Worm (Caenorhabditis elegans) whole organism, L4 larva: ENCODE data around the gene F46E10.18.
A peak's percentile ranks its signal among the peaks of the same experiment; 100 is the strongest.

ENCODE experiments used
- F10B5.3 ChIP-seq: sonication (generic microtip); optimal IDR thresholded peaks from 2 replicates; lab custom pipeline; 2016; ENCODE audit warnings: mild to moderate bottlenecking, missing genetic modification characterization, missing compliant biosample characterization
- F26F4.8 ChIP-seq: fragments of 200-800 bp; sonication (Bioruptor generic); conservative IDR thresholded peaks from 2 replicates; pipeline ENCODE4 v1.3.6; 2022; ENCODE audit warnings: missing genetic modification characterization, missing compliant biosample characterization
- F37D6.2 ChIP-seq: sonication (generic microtip); optimal IDR thresholded peaks from 2 replicates; lab custom pipeline; 2016; ENCODE audit warnings: mild to moderate bottlenecking, missing genetic modification characterization, missing compliant biosample characterization
- F44E2.7 ChIP-seq: fragments of 200-800 bp; sonication (Bioruptor generic); IDR thresholded peaks from 2 replicates; pipeline ENCODE4 v2.1.2; 2022; ENCODE audit warnings: missing genetic modification characterization, missing compliant biosample characterization
- F49E8.2 ChIP-seq: sonication (generic microtip); optimal IDR thresholded peaks from 2 replicates; lab custom pipeline; 2016; ENCODE audit warnings: missing compliant biosample characterization, mild to moderate bottlenecking, missing genetic modification characterization, borderline replicate concordance
- T20F7.1 ChIP-seq: fragments of 200-800 bp; sonication (Bioruptor generic); optimal IDR thresholded peaks from 2 replicates; lab custom pipeline; 2018; ENCODE audit warnings: mild to moderate bottlenecking, missing genetic modification characterization, missing compliant biosample characterization
- aha-1 ChIP-seq: fragments of 150-350 bp; peaks from one replicate; lab custom pipeline; 2014; ENCODE audit warnings: missing biosample characterization, missing genetic modification characterization
- ceh-62 ChIP-seq: sonication (generic microtip); optimal IDR thresholded peaks from 2 replicates; lab custom pipeline; 2017; ENCODE audit warnings: missing biosample characterization, missing genetic modification characterization
- daf-16 ChIP-seq, 3 experiments: sonication (generic microtip); optimal IDR thresholded peaks; 2 replicates each; lab custom pipeline; 2016 to 2017; ENCODE audit warnings: missing genetic modification characterization in 3 of 3, missing genetic modification reagents in 3 of 3, mild to moderate bottlenecking in 2 of 3, missing compliant biosample characterization in 2 of 3, missing biosample characterization in 1 of 3, moderate library complexity in 1 of 3
- daf-19 ChIP-seq: fragments of 200-800 bp; sonication (Bioruptor generic); conservative IDR thresholded peaks from 2 replicates; pipeline ENCODE4 v1.3.6; 2022; ENCODE audit warnings: missing genetic modification characterization, missing compliant biosample characterization
- dmd-6 ChIP-seq: fragments of 200-800 bp; sonication (Bioruptor generic); IDR thresholded peaks from 2 replicates; pipeline ENCODE4 v1.3.6; 2022; ENCODE audit warnings: missing genetic modification reagents, missing genetic modification characterization, missing compliant biosample characterization
- dmd-8 ChIP-seq: fragments of 200-800 bp; sonication (Bioruptor generic); IDR thresholded peaks from 2 replicates; pipeline ENCODE4 v1.3.6; 2022; ENCODE audit warnings: missing genetic modification characterization, missing compliant biosample characterization
- dmd-9 ChIP-seq: fragments of 200-800 bp; sonication (Bioruptor generic); IDR thresholded peaks from 2 replicates; pipeline ENCODE4 v1.3.6; 2022; ENCODE audit warnings: missing genetic modification reagents, missing genetic modification characterization, missing compliant biosample characterization
- dpl-1 ChIP-seq: fragments of 150-350 bp; optimal IDR thresholded peaks from 2 replicates; lab custom pipeline; 2014; ENCODE audit warnings: missing biosample characterization, missing genetic modification reagents, missing genetic modification characterization
- duxl-1 ChIP-seq: sonication (generic microtip); optimal IDR thresholded peaks from 2 replicates; lab custom pipeline; 2016; ENCODE audit warnings: mild to moderate bottlenecking, missing genetic modification characterization, moderate library complexity, missing compliant biosample characterization; ENCODE audit not compliant: poor library complexity
- dve-1 ChIP-seq: sonication (generic microtip); optimal IDR thresholded peaks from 2 replicates; lab custom pipeline; 2017; ENCODE audit warnings: antibody characterized with exemption, mild to moderate bottlenecking, missing genetic modification characterization, missing compliant biosample characterization; ENCODE audit not compliant: insufficient read depth
- egl-27 ChIP-seq: sonication (generic microtip); optimal IDR thresholded peaks from 3 replicates; lab custom pipeline; 2017; ENCODE audit warnings: missing biosample characterization, missing genetic modification reagents, missing genetic modification characterization
- fos-1 ChIP-seq: fragments of 150-350 bp; optimal IDR thresholded peaks from 2 replicates; lab custom pipeline; 2014; ENCODE audit warnings: missing biosample characterization, missing genetic modification characterization
- gei-8 ChIP-seq: fragments of 200-800 bp; sonication (Bioruptor generic); optimal IDR thresholded peaks from 2 replicates; lab custom pipeline; 2018; ENCODE audit warnings: mild to moderate bottlenecking, missing genetic modification characterization, missing compliant biosample characterization
- hlh-11 ChIP-seq: fragments of 200-800 bp; sonication (Bioruptor generic); optimal IDR thresholded peaks from 2 replicates; lab custom pipeline; 2018; ENCODE audit warnings: mild to moderate bottlenecking, missing genetic modification characterization, missing compliant biosample characterization
- hlh-30 ChIP-seq: sonication (generic microtip); optimal IDR thresholded peaks from 2 replicates; lab custom pipeline; 2017; ENCODE audit warnings: antibody characterized with exemption, mild to moderate bottlenecking, missing genetic modification characterization, missing compliant biosample characterization; ENCODE audit not compliant: insufficient read depth
- lin-1 ChIP-seq: fragments of 200-800 bp; sonication (Bioruptor generic); IDR thresholded peaks from 2 replicates; pipeline ENCODE4 v1.3.6; 2022; ENCODE audit warnings: missing genetic modification reagents, missing genetic modification characterization, missing compliant biosample characterization
- lin-13 ChIP-seq: fragments of 150-350 bp; optimal IDR thresholded peaks from 2 replicates; lab custom pipeline; 2014; ENCODE audit warnings: missing biosample characterization, missing genetic modification reagents, missing genetic modification characterization
- lin-15B ChIP-seq: fragments of 150-350 bp; sonication (generic microtip); optimal IDR thresholded peaks from 3 replicates; lab custom pipeline; 2014; ENCODE audit warnings: missing biosample characterization, missing genetic modification characterization
- lin-38 ChIP-seq: fragments of 200-800 bp; sonication (Bioruptor generic); IDR thresholded peaks from 2 replicates; pipeline ENCODE4 v1.3.6; 2022; ENCODE audit warnings: missing genetic modification reagents, missing genetic modification characterization, missing compliant biosample characterization
- lsy-2 ChIP-seq, 2 experiments: fragments of 150-350 bp in 1 of 2; sonication (generic microtip) in 1 of 2; optimal IDR thresholded peaks; 2 replicates each; lab custom pipeline; 2014 to 2017; ENCODE audit warnings: missing biosample characterization in 2 of 2, missing genetic modification characterization in 2 of 2
- mdl-1 ChIP-seq, 2 experiments: fragments of 150-350 bp in 1 of 2; sonication (generic microtip) in 1 of 2; optimal IDR thresholded peaks; 2 replicates each; lab custom pipeline; 2014 to 2017; ENCODE audit warnings: missing biosample characterization in 2 of 2, missing genetic modification characterization in 2 of 2
- mdt-29 ChIP-seq: fragments of 200-800 bp; sonication (Bioruptor generic); IDR thresholded peaks from 2 replicates; pipeline ENCODE4 v1.3.6; 2022; ENCODE audit warnings: missing genetic modification reagents, missing genetic modification characterization, missing compliant biosample characterization
- mep-1 ChIP-seq: fragments of 150-350 bp; sonication (generic microtip); optimal IDR thresholded peaks from 3 replicates; lab custom pipeline; 2014; ENCODE audit warnings: missing biosample characterization, missing genetic modification characterization
- mxl-2 ChIP-seq: fragments of 200-800 bp; sonication (Bioruptor generic); conservative IDR thresholded peaks from 2 replicates; pipeline ENCODE4 v1.3.6; 2022; ENCODE audit warnings: missing genetic modification reagents, missing genetic modification characterization, missing compliant biosample characterization
- nhr-10 ChIP-seq: fragments of 150-350 bp; optimal IDR thresholded peaks from 2 replicates; lab custom pipeline; 2014; ENCODE audit warnings: missing biosample characterization, missing genetic modification characterization
- nhr-102 ChIP-seq: sonication (generic microtip); optimal IDR thresholded peaks from 2 replicates; lab custom pipeline; 2016; ENCODE audit warnings: mild to moderate bottlenecking, missing genetic modification characterization, moderate library complexity, missing compliant biosample characterization
- nhr-11 ChIP-seq: fragments of 150-350 bp; optimal IDR thresholded peaks from 2 replicates; lab custom pipeline; 2014; ENCODE audit warnings: missing biosample characterization, missing genetic modification characterization
- nhr-237 ChIP-seq: sonication (generic microtip); optimal IDR thresholded peaks from 2 replicates; lab custom pipeline; 2017; ENCODE audit warnings: missing biosample characterization, missing genetic modification characterization
- nhr-28 ChIP-seq: fragments of 150-350 bp; optimal IDR thresholded peaks from 2 replicates; lab custom pipeline; 2014; ENCODE audit warnings: missing biosample characterization, missing genetic modification characterization
- nhr-48 ChIP-seq: sonication (generic microtip); optimal IDR thresholded peaks from 2 replicates; lab custom pipeline; 2016; ENCODE audit warnings: mild to moderate bottlenecking, missing genetic modification characterization, missing compliant biosample characterization
- nhr-6 ChIP-seq: fragments of 150-350 bp; optimal IDR thresholded peaks from 2 replicates; lab custom pipeline; 2014; ENCODE audit warnings: missing biosample characterization, missing genetic modification characterization
- nhr-77 ChIP-seq: fragments of 150-350 bp; optimal IDR thresholded peaks from 2 replicates; lab custom pipeline; 2014; ENCODE audit warnings: missing biosample characterization, missing genetic modification characterization
- pha-4 ChIP-seq, 2 experiments: fragments of 150-350 bp in 1 of 2; fragments of 200-800 bp in 1 of 2; sonication (Bioruptor generic) in 1 of 2; IDR thresholded peaks in 1 of 2; optimal IDR thresholded peaks in 1 of 2; 2 replicates each; pipeline versions ENCODE4 v1.3.6 to Lab custom; 2014 to 2022; ENCODE audit warnings: missing genetic modification characterization in 2 of 2, missing genetic modification reagents in 2 of 2, missing biosample characterization in 1 of 2, missing compliant biosample characterization in 1 of 2
- pqm-1 ChIP-seq: sonication (generic microtip); optimal IDR thresholded peaks from 2 replicates; lab custom pipeline; 2017; ENCODE audit warnings: missing biosample characterization, missing genetic modification characterization
- spr-3 ChIP-seq: fragments of 200-800 bp; sonication (Bioruptor generic); optimal IDR thresholded peaks from 2 replicates; lab custom pipeline; 2018; ENCODE audit warnings: mild to moderate bottlenecking, missing genetic modification characterization, missing compliant biosample characterization
- tra-1 ChIP-seq: fragments of 200-800 bp; sonication (Bioruptor generic); IDR thresholded peaks from 2 replicates; pipeline ENCODE4 v1.3.6; 2022; ENCODE audit warnings: missing genetic modification reagents, missing genetic modification characterization, missing compliant biosample characterization
- zfp-3 ChIP-seq: fragments of 200-800 bp; sonication (Bioruptor generic); conservative IDR thresholded peaks from 2 replicates; pipeline ENCODE4 v1.3.6; 2022; ENCODE audit warnings: missing genetic modification reagents, missing genetic modification characterization, missing compliant biosample characterization
- zip-11 ChIP-seq: fragments of 200-800 bp; sonication (Bioruptor generic); IDR thresholded peaks from 2 replicates; pipeline ENCODE4 v1.3.6; 2022; ENCODE audit warnings: missing genetic modification characterization, missing compliant biosample characterization
- zip-2 ChIP-seq: fragments of 150-350 bp; optimal IDR thresholded peaks from 2 replicates; lab custom pipeline; 2014; ENCODE audit warnings: missing biosample characterization, missing genetic modification characterization
- ztf-11 ChIP-seq: fragments of 150-350 bp; optimal IDR thresholded peaks from 2 replicates; lab custom pipeline; 2014; ENCODE audit warnings: missing biosample characterization, missing genetic modification characterization

The F46E10.18 gene

ce11 chrV:6485109-6485508 is 35.7 kb upstream of the F46E10.18 start:
- TF ChIP-seq aha-1 (tag; lab: Kevin White, UChicago) = peak; percentile 55
- TF ChIP-seq spr-3 = no peak

ce11 chrV:6487878-6488277 is 33.0 kb upstream of the F46E10.18 start:
- TF ChIP-seq nhr-237 (no peak), ztf-11 (tag; lab: Kevin White, UChicago) (no peak), dve-1 (tag; lab: Kevin White, UChicago) (peak; percentile 30), daf-16 (GFP tag; optimal IDR thresholded peaks at IDR 0.05; lab: Kevin White, UChicago) (peak in 1 of 2 experiments; percentile 11), daf-16 (tag; optimal IDR thresholded peaks at IDR 0.05; lab: Kevin White, UChicago) (peak; percentile 34), zip-11 (GFP tag; lab: Robert Waterston, UW) (no peak), dmd-6 (GFP tag; lab: Robert Waterston, UW) (peak; percentile 35; the same call in 1 of the 2 replicates), duxl-1 (no peak), nhr-102 (tag; lab: Kevin White, UChicago) (peak; percentile 27), lin-15B (tag; lab: Kevin White, UChicago) (peak; percentile 14), zfp-3 (GFP tag; lab: Robert Waterston, UW) (peak; percentile 77), nhr-77 (tag; lab: Kevin White, UChicago) (peak; percentile 69), spr-3 (no peak), nhr-10 (tag; lab: Kevin White, UChicago) (peak; percentile 9), mxl-2 (GFP tag; lab: Robert Waterston, UW) (no peak), lsy-2 (tag; optimal IDR thresholded peaks at IDR 0.05; lab: Kevin White, UChicago) (peak in 1 of 2 experiments; percentile 8), T20F7.1 (GFP tag; lab: Kevin White, UChicago) (peak; percentile 22), lin-38 (GFP tag; lab: Robert Waterston, UW) (peak; percentile 19; the same call in 1 of the 2 replicates), pha-4 (GFP tag; IDR thresholded peaks at IDR 0.05; lab: Robert Waterston, UW) (peak; percentile 40; the same call in 1 of the 2 replicates), pha-4 (tag; optimal IDR thresholded peaks at IDR 0.05; lab: Kevin White, UChicago) (no peak), mdt-29 (GFP tag; lab: Robert Waterston, UW) (no peak), hlh-11 (tag; lab: Kevin White, UChicago) (peak; percentile 14), F10B5.3 (tag; lab: Kevin White, UChicago) (no peak), zip-2 (tag; lab: Kevin White, UChicago) (no peak), tra-1 (peak; percentile 53; the same call in 1 of the 2 replicates), mep-1 (peak; percentile 31), gei-8 (GFP tag; lab: Kevin White, UChicago) (peak; percentile 21), lin-1 (GFP tag; lab: Robert Waterston, UW) (peak; percentile 30; the same call in 1 of the 2 replicates), mdl-1 (tag; optimal IDR thresholded peaks at IDR 0.05; lab: Kevin White, UChicago) (no peak)

ce11 chrV:6488849-6489248 is 32.0 kb upstream of the F46E10.18 start, which contains the start of gene lec-10:
Gene lec-10 (minus strand): TSS chrV:6489120.
- TF ChIP-seq hlh-11 (tag; lab: Kevin White, UChicago) (peak; percentile 65), lin-13 (GFP tag; lab: Kevin White, UChicago) (peak; percentile 6), nhr-28 (tag; lab: Kevin White, UChicago) (peak; percentile 80), dpl-1 (GFP tag; lab: Kevin White, UChicago) (no peak), F44E2.7 (no peak), dmd-6 (GFP tag; lab: Robert Waterston, UW) (peak; percentile 84), daf-16 (GFP tag; optimal IDR thresholded peaks at IDR 0.05; lab: Kevin White, UChicago) (no peak), daf-16 (tag; optimal IDR thresholded peaks at IDR 0.05; lab: Kevin White, UChicago) (peak; percentile 62), hlh-30 (tag; lab: Kevin White, UChicago) (peak; percentile 35), nhr-6 (tag; lab: Kevin White, UChicago) (peak; percentile 43), nhr-11 (no peak), dmd-8 (GFP tag; lab: Robert Waterston, UW) (no peak), fos-1 (tag; lab: Kevin White, UChicago) (no peak), pqm-1 (tag; lab: Kevin White, UChicago) (peak; percentile 92), mdl-1 (tag; optimal IDR thresholded peaks at IDR 0.05; lab: Kevin White, UChicago) (peak in 1 of 2 experiments; percentile 17), dve-1 (tag; lab: Kevin White, UChicago) (peak; percentile 89), nhr-48 (tag; lab: Kevin White, UChicago) (peak; percentile 50), ceh-62 (no peak), F49E8.2 (tag; lab: Kevin White, UChicago) (no peak), F37D6.2 (tag; lab: Kevin White, UChicago) (no peak), nhr-77 (tag; lab: Kevin White, UChicago) (peak; percentile 70), dmd-9 (no peak), F26F4.8 (GFP tag; lab: Robert Waterston, UW) (no peak), egl-27 (tag; lab: Kevin White, UChicago) (no peak), pha-4 (GFP tag; IDR thresholded peaks at IDR 0.05; lab: Robert Waterston, UW) (peak; percentile 8; the same call in 1 of the 2 replicates), pha-4 (tag; optimal IDR thresholded peaks at IDR 0.05; lab: Kevin White, UChicago) (no peak), F10B5.3 (tag; lab: Kevin White, UChicago) (no peak), daf-19 (GFP tag; lab: Robert Waterston, UW) (no peak)
